Worm (Caenorhabditis elegans) whole organism, L1 larva: ENCODE measurements around the gene aexr-3.

Experiments used
- C04F5.9 ChIP-seq: sonication (generic microtip); optimal IDR thresholded peaks from 2 replicates; lab custom pipeline; 2016; ENCODE audit warnings: missing genetic modification characterization, missing compliant biosample characterization
- C34B4.2 ChIP-seq: sonication (generic microtip); optimal IDR thresholded peaks from 2 replicates; lab custom pipeline; 2017; ENCODE audit warnings: mild to moderate bottlenecking, missing genetic modification characterization, missing compliant biosample characterization
- aha-1 ChIP-seq: fragments of 150-350 bp; optimal IDR thresholded peaks from 2 replicates; lab custom pipeline; 2014; ENCODE audit warnings: missing biosample characterization, missing genetic modification characterization
- alr-1 ChIP-seq: fragments of 200-800 bp; sonication (Bioruptor generic); optimal IDR thresholded peaks from 2 replicates; lab custom pipeline; 2018; ENCODE audit warnings: borderline replicate concordance, mild to moderate bottlenecking, missing genetic modification characterization, missing compliant biosample characterization
- aly-2 ChIP-seq: fragments of 150-350 bp; optimal IDR thresholded peaks from 2 replicates; lab custom pipeline; 2014; ENCODE audit warnings: missing biosample characterization, missing genetic modification characterization
- ceh-8 ChIP-seq: fragments of 200-800 bp; sonication (Bioruptor generic); optimal IDR thresholded peaks from 2 replicates; lab custom pipeline; 2018; ENCODE audit warnings: mild to moderate bottlenecking, missing genetic modification characterization, moderate library complexity, missing compliant biosample characterization
- ceh-82 ChIP-seq, 3 experiments: fragments of 150-350 bp in 1 of 3; sonication (generic microtip) in 2 of 3; optimal IDR thresholded peaks; 2 replicates each; lab custom pipeline; 2014 to 2017; ENCODE audit warnings: missing biosample characterization in 3 of 3, missing genetic modification characterization in 3 of 3
- ceh-90 ChIP-seq: sonication (generic microtip); optimal IDR thresholded peaks from 2 replicates; lab custom pipeline; 2016; ENCODE audit warnings: missing genetic modification characterization, missing compliant biosample characterization
- dsc-1 ChIP-seq: sonication (generic microtip); optimal IDR thresholded peaks from 2 replicates; lab custom pipeline; 2016; ENCODE audit warnings: mild to moderate bottlenecking, missing genetic modification characterization, missing compliant biosample characterization
- efl-1 ChIP-seq, 4 experiments: fragments of 150-350 bp; optimal IDR thresholded peaks in 3 of 4; peaks in 1 of 4; 1 replicate in 1 of 4; 2 replicates in 3 of 4; lab custom pipeline; 2014; ENCODE audit warnings: missing biosample characterization in 2 of 4, missing genetic modification characterization in 2 of 4, missing genetic modification reagents in 2 of 4
- egl-27 ChIP-seq, 2 experiments: fragments of 150-350 bp in 1 of 2; sonication (generic microtip); optimal IDR thresholded peaks; 3 replicates each; lab custom pipeline; 2017 to 2018; ENCODE audit warnings: missing biosample characterization in 2 of 2, missing genetic modification characterization in 2 of 2, missing genetic modification reagents in 2 of 2
- elt-2 ChIP-seq: sonication (generic microtip); optimal IDR thresholded peaks from 2 replicates; lab custom pipeline; 2016; ENCODE audit warnings: missing genetic modification characterization, mild to moderate bottlenecking, inconsistent platforms, missing compliant biosample characterization, missing genetic modification reagents
- ets-5 ChIP-seq: fragments of 200-800 bp; sonication (Bioruptor generic); IDR thresholded peaks from 2 replicates; pipeline ENCODE4 v1.3.6; 2022; ENCODE audit warnings: missing genetic modification characterization, missing compliant biosample characterization
- hpl-2 ChIP-seq: fragments of 150-350 bp; optimal IDR thresholded peaks from 2 replicates; lab custom pipeline; 2014; ENCODE audit warnings: missing biosample characterization, missing genetic modification reagents, missing genetic modification characterization
- irx-1 ChIP-seq: sonication (generic microtip); optimal IDR thresholded peaks from 2 replicates; lab custom pipeline; 2016; ENCODE audit warnings: missing genetic modification characterization, missing compliant biosample characterization
- jun-1 ChIP-seq: fragments of 150-350 bp; optimal IDR thresholded peaks from 2 replicates; lab custom pipeline; 2014; ENCODE audit warnings: missing biosample characterization, missing genetic modification reagents, missing genetic modification characterization
- lin-14 ChIP-seq: fragments of 200-800 bp; sonication (Bioruptor generic); optimal IDR thresholded peaks from 2 replicates; lab custom pipeline; 2018; ENCODE audit warnings: mild to moderate bottlenecking, missing genetic modification characterization, moderate library complexity, missing compliant biosample characterization
- lin-35 ChIP-seq, 2 experiments: fragments of 150-350 bp; optimal IDR thresholded peaks; 2 replicates each; lab custom pipeline; 2014; ENCODE audit warnings: missing biosample characterization in 2 of 2, missing genetic modification characterization in 2 of 2, missing genetic modification reagents in 2 of 2
- lir-3 ChIP-seq: sonication (generic microtip); optimal IDR thresholded peaks from 2 replicates; lab custom pipeline; 2016; ENCODE audit warnings: mild to moderate bottlenecking, missing genetic modification characterization, moderate library complexity, missing compliant biosample characterization; ENCODE audit not compliant: poor library complexity
- lsy-2 ChIP-seq, 2 experiments: fragments of 150-350 bp; optimal IDR thresholded peaks; 2 replicates each; lab custom pipeline; 2014; ENCODE audit warnings: missing biosample characterization in 2 of 2, missing genetic modification characterization in 2 of 2
- mdl-1 ChIP-seq, 2 experiments: fragments of 150-350 bp; optimal IDR thresholded peaks; 2 replicates each; lab custom pipeline; 2014 to 2017; ENCODE audit warnings: missing biosample characterization in 2 of 2, missing genetic modification characterization in 2 of 2, inconsistent platforms in 1 of 2
- mep-1 ChIP-seq: fragments of 150-350 bp; optimal IDR thresholded peaks from 2 replicates; lab custom pipeline; 2014; ENCODE audit warnings: missing biosample characterization, missing genetic modification characterization
- nhr-19 ChIP-seq: fragments of 200-800 bp; sonication (Bioruptor generic); conservative IDR thresholded peaks from 2 replicates; pipeline ENCODE4 v1.3.6; 2022; ENCODE audit warnings: missing genetic modification characterization, missing compliant biosample characterization
- nhr-20 ChIP-seq: sonication (generic microtip); optimal IDR thresholded peaks from 2 replicates; lab custom pipeline; 2016; ENCODE audit warnings: mild to moderate bottlenecking, missing genetic modification characterization, missing compliant biosample characterization
- nhr-71 ChIP-seq: sonication (generic microtip); optimal IDR thresholded peaks from 2 replicates; lab custom pipeline; 2016; ENCODE audit warnings: mild to moderate bottlenecking, missing genetic modification characterization, moderate library complexity, missing compliant biosample characterization
- nhr-84 ChIP-seq: sonication (generic microtip); optimal IDR thresholded peaks from 2 replicates; lab custom pipeline; 2017; ENCODE audit warnings: missing biosample characterization, missing genetic modification characterization
- nhr-90 ChIP-seq: sonication (generic microtip); optimal IDR thresholded peaks from 2 replicates; lab custom pipeline; 2016; ENCODE audit warnings: mild to moderate bottlenecking, missing genetic modification characterization, missing compliant biosample characterization; ENCODE audit not compliant: poor library complexity
- pag-3 ChIP-seq: sonication (generic microtip); optimal IDR thresholded peaks from 2 replicates; lab custom pipeline; 2017; ENCODE audit warnings: missing genetic modification characterization, mild to moderate bottlenecking, missing compliant biosample characterization, antibody characterized with exemption, borderline replicate concordance; ENCODE audit not compliant: insufficient read depth
- pqm-1 ChIP-seq: sonication (generic microtip); optimal IDR thresholded peaks from 3 replicates; lab custom pipeline; 2017; ENCODE audit warnings: missing biosample characterization, missing genetic modification characterization
- rnt-1 ChIP-seq: sonication (generic microtip); optimal IDR thresholded peaks from 2 replicates; lab custom pipeline; 2016; ENCODE audit warnings: mild to moderate bottlenecking, missing genetic modification characterization, moderate library complexity, missing compliant biosample characterization
- skn-1 ChIP-seq: fragments of 150-350 bp; optimal IDR thresholded peaks from 2 replicates; lab custom pipeline; 2014; ENCODE audit warnings: missing biosample characterization, missing genetic modification characterization
- snpc-4 ChIP-seq: fragments of 150-350 bp; optimal IDR thresholded peaks from 2 replicates; lab custom pipeline; 2014; ENCODE audit warnings: missing biosample characterization, missing genetic modification characterization
- snu-23 ChIP-seq: sonication (generic microtip); optimal IDR thresholded peaks from 2 replicates; lab custom pipeline; 2016; ENCODE audit warnings: missing genetic modification characterization, missing compliant biosample characterization
- sptf-1 ChIP-seq: fragments of 150-350 bp; optimal IDR thresholded peaks from 2 replicates; lab custom pipeline; 2014; ENCODE audit warnings: missing biosample characterization, missing genetic modification characterization
- swsn-7 ChIP-seq: sonication (generic microtip); optimal IDR thresholded peaks from 2 replicates; lab custom pipeline; 2016; ENCODE audit warnings: missing genetic modification characterization, missing compliant biosample characterization
- tbx-2 ChIP-seq: sonication (generic microtip); optimal IDR thresholded peaks from 2 replicates; lab custom pipeline; 2016; ENCODE audit warnings: missing genetic modification characterization, missing compliant biosample characterization
- unc-130 ChIP-seq: fragments of 150-350 bp; optimal IDR thresholded peaks from 2 replicates; lab custom pipeline; 2017; ENCODE audit warnings: missing biosample characterization, missing genetic modification characterization, inconsistent platforms
- unc-30 ChIP-seq: sonication (generic microtip); optimal IDR thresholded peaks from 2 replicates; lab custom pipeline; 2017; ENCODE audit warnings: missing biosample characterization, missing genetic modification characterization
- unc-62 ChIP-seq: fragments of 150-350 bp; optimal IDR thresholded peaks from 2 replicates; lab custom pipeline; 2014; ENCODE audit warnings: missing biosample characterization, missing genetic modification reagents, missing genetic modification characterization
- xbp-1 ChIP-seq: sonication (generic microtip); optimal IDR thresholded peaks from 2 replicates; lab custom pipeline; 2016; ENCODE audit warnings: missing genetic modification characterization, missing compliant biosample characterization
- zip-4 ChIP-seq: fragments of 200-800 bp; sonication (Bioruptor generic); optimal IDR thresholded peaks from 2 replicates; lab custom pipeline; 2018; ENCODE audit warnings: mild to moderate bottlenecking, missing genetic modification characterization, moderate library complexity, missing compliant biosample characterization

Gene aexr-3

ce11 chrX:8991856-8992456 lies 31.0 kb upstream of the aexr-3 start, which contains the start of gene C24A3.4:
Gene C24A3.4 (plus strand): TSS chrX:8992406.
- peak; percentile 86 for TF ChIP-seq nhr-20
- no peak for TF ChIP-seq ets-5 (GFP tag; lab: Robert Waterston, UW)
- TF ChIP-seq, all 84 proteins: peak for 1

ce11 chrX:8987828-8988227 lies 26.9 kb upstream of the aexr-3 start, which contains the start of gene twk-18:
Gene twk-18 (plus strand): TSS chrX:8988128.
- no peak for TF ChIP-seq ceh-8 (GFP tag; lab: Kevin White, UChicago)
- TF ChIP-seq snpc-4 (tag; lab: Kevin White, UChicago): no peak
- TF ChIP-seq aha-1 (tag; lab: Kevin White, UChicago): no peak
- TF ChIP-seq C34B4.2 (tag; lab: Kevin White, UChicago): no peak
- TF ChIP-seq unc-130 (tag; lab: Kevin White, UChicago): no peak
- TF ChIP-seq sptf-1 (tag; lab: Kevin White, UChicago): no peak
- no peak for TF ChIP-seq C04F5.9 (tag; lab: Kevin White, UChicago)
- no peak for TF ChIP-seq nhr-84 (tag; lab: Kevin White, UChicago)
- no peak for TF ChIP-seq unc-62 (GFP tag; lab: Kevin White, UChicago)
- no peak for TF ChIP-seq aly-2 (tag; lab: Kevin White, UChicago)
- TF ChIP-seq ceh-90: no peak
- TF ChIP-seq nhr-19: no peak
- TF ChIP-seq jun-1: no peak
- TF ChIP-seq tbx-2 (tag; lab: Kevin White, UChicago): no peak
- no peak for TF ChIP-seq egl-27 (tag; optimal IDR thresholded peaks at IDR 0.05; lab: Kevin White, UChicago)
- TF ChIP-seq unc-30 (tag; lab: Kevin White, UChicago): no peak

ce11 chrX:8986452-8986851 lies 25.5 kb upstream of the aexr-3 start:
- peak in 1 of 2 experiments; percentile 49 for TF ChIP-seq mdl-1 (tag; optimal IDR thresholded peaks at IDR 0.05; lab: Kevin White, UChicago)
- TF ChIP-seq lsy-2 (tag; optimal IDR thresholded peaks at IDR 0.05; lab: Kevin White, UChicago): peak in 1 of 2 experiments; percentile 31
- no peak for TF ChIP-seq elt-2 (tag; lab: Kevin White, UChicago)
- peak; percentile 40 for TF ChIP-seq nhr-19
- peak; percentile 51 for TF ChIP-seq rnt-1 (tag; lab: Kevin White, UChicago)
- TF ChIP-seq snu-23 (GFP tag; lab: Kevin White, UChicago): peak; percentile 56
- no peak for TF ChIP-seq aha-1 (tag; lab: Kevin White, UChicago)
- TF ChIP-seq lin-14 (GFP tag; lab: Kevin White, UChicago): peak; percentile 91
- TF ChIP-seq hpl-2 (GFP tag; lab: Kevin White, UChicago): no peak
- peak; percentile 54 for TF ChIP-seq nhr-20
- peak; percentile 62 for TF ChIP-seq nhr-71 (tag; lab: Kevin White, UChicago)
- peak; percentile 98 for TF ChIP-seq pag-3 (tag; lab: Kevin White, UChicago)

ce11 chrX:8980676-8981075 lies 19.7 kb upstream of the aexr-3 start, which contains the start of gene nmur-1:
Gene nmur-1 (plus strand): TSS chrX:8980976.
- TF ChIP-seq pqm-1 (tag; lab: Kevin White, UChicago): no peak
- peak; percentile 14 for TF ChIP-seq lin-14 (GFP tag; lab: Kevin White, UChicago)

- TF ChIP-seq nhr-71 (tag; lab: Kevin White, UChicago): peak; percentile 53
- peak; percentile 66 for TF ChIP-seq nhr-90 (tag; lab: Kevin White, UChicago)
- peak in 1 of 2 experiments; percentile 31 for TF ChIP-seq mdl-1 (tag; optimal IDR thresholded peaks at IDR 0.05; lab: Kevin White, UChicago)
- peak; percentile 20 for TF ChIP-seq lir-3 (tag; lab: Kevin White, UChicago)
- peak; percentile 9 for TF ChIP-seq irx-1 (tag; lab: Kevin White, UChicago)
- peak; percentile 49 for TF ChIP-seq swsn-7 (tag; lab: Kevin White, UChicago)
- no peak for TF ChIP-seq alr-1
- TF ChIP-seq mep-1 (tag; lab: Kevin White, UChicago): peak; percentile 47
- peak; percentile 30 for TF ChIP-seq tbx-2 (tag; lab: Kevin White, UChicago)
- no peak for TF ChIP-seq ceh-90
- TF ChIP-seq dsc-1 (tag; lab: Kevin White, UChicago): peak; percentile 47
- peak; percentile 15 for TF ChIP-seq skn-1 (tag; lab: Kevin White, UChicago)
- peak; percentile 59 for TF ChIP-seq unc-130 (tag; lab: Kevin White, UChicago)
- peak in 1 of 2 experiments; percentile 11 for TF ChIP-seq lin-35 (GFP tag; optimal IDR thresholded peaks at IDR 0.05; lab: Kevin White, UChicago)
- TF ChIP-seq ceh-82 (tag; optimal IDR thresholded peaks at IDR 0.05; lab: Kevin White, UChicago): peak in 1 of 3 experiments; percentile 2
- peak; percentile 9 for TF ChIP-seq zip-4
- TF ChIP-seq xbp-1: peak; percentile 45
- TF ChIP-seq nhr-20: peak; percentile 63
- no peak for TF ChIP-seq nhr-84 (tag; lab: Kevin White, UChicago)
- TF ChIP-seq efl-1 (optimal IDR thresholded peaks at IDR 0.05; lab: Kevin White, UChicago): peak in 1 of 2 experiments; percentile 3
- TF ChIP-seq efl-1 (GFP tag; optimal IDR thresholded peaks at IDR 0.05 in 1 of 2; lab: Kevin White, UChicago): peak in 1 of 2 experiments; percentile 66
- peak in 1 of 2 experiments; percentile 28 for TF ChIP-seq lsy-2 (tag; optimal IDR thresholded peaks at IDR 0.05; lab: Kevin White, UChicago)
Observed at ce11 chrX:8971461-8971860, 10.5 kb upstream of the aexr-3 start.
